Fruit fly (Drosophila melanogaster) whole organism, wandering third instar larva: Measurements from ENCODE around the gene Lipt2.

Experiments used
- CG32264 ChIP-seq: fragments of 200-800 bp; sonication (Bioruptor generic); optimal IDR thresholded peaks from 2 replicates; lab custom pipeline; 2016; ENCODE audit warnings: missing biosample characterization, missing genetic modification characterization
- CG9705 ChIP-seq: fragments of 200-800 bp; sonication (Bioruptor generic); optimal IDR thresholded peaks from 2 replicates; lab custom pipeline; 2018; ENCODE audit warnings: missing biosample characterization, mild to moderate bottlenecking, missing genetic modification characterization
- CrebA ChIP-seq: fragments of 200-800 bp; sonication (Bioruptor generic); optimal IDR thresholded peaks from 2 replicates; lab custom pipeline; 2016; ENCODE audit warnings: missing biosample characterization, mild to moderate bottlenecking, missing genetic modification characterization, borderline replicate concordance
- Dif ChIP-seq: fragments of 200-275, 200-300 bp; sonication (Bioruptor generic); optimal IDR thresholded peaks from 2 replicates; lab custom pipeline; 2018; ENCODE audit warnings: missing biosample characterization, missing genetic modification characterization; ENCODE audit not compliant: partially characterized antibody
- HLH106 ChIP-seq: fragments of 200-800 bp; optimal IDR thresholded peaks from 3 replicates; lab custom pipeline; 2019; ENCODE audit warnings: missing biosample characterization, mild to moderate bottlenecking, missing genetic modification characterization, moderate library complexity
- Hnf4 ChIP-seq: fragments of 200-800 bp; sonication (Bioruptor generic); optimal IDR thresholded peaks from 2 replicates; lab custom pipeline; 2016; ENCODE audit warnings: missing biosample characterization, mild to moderate bottlenecking, missing genetic modification characterization
- Hr78 ChIP-seq: fragments of >200 bp; optimal IDR thresholded peaks from 2 replicates; lab custom pipeline; 2017; ENCODE audit warnings: missing biosample characterization, missing genetic modification characterization
- Hr83 ChIP-seq: fragments of 200-300 bp; sonication (Bioruptor generic); optimal IDR thresholded peaks from 2 replicates; lab custom pipeline; 2016; ENCODE audit warnings: missing biosample characterization, mild to moderate bottlenecking, missing genetic modification characterization, moderate library complexity; ENCODE audit not compliant: poor library complexity, severe bottlenecking
- Jra ChIP-seq: sonication (Bioruptor generic); optimal IDR thresholded peaks from 2 replicates; lab custom pipeline; 2016; ENCODE audit warnings: missing biosample characterization, missing genetic modification characterization
- Mio ChIP-seq: sonication (Bioruptor generic); optimal IDR thresholded peaks from 2 replicates; lab custom pipeline; 2016; ENCODE audit warnings: missing biosample characterization, missing genetic modification characterization
- Myc ChIP-seq: fragments of >200 bp; optimal IDR thresholded peaks from 2 replicates; lab custom pipeline; 2017
- N ChIP-seq: fragments of >200 bp; optimal IDR thresholded peaks from 2 replicates; lab custom pipeline; 2018; ENCODE audit warnings: missing biosample characterization, missing external identifiers, missing genetic modification characterization
- OdsH ChIP-seq: fragments of 200-800 bp; sonication (Bioruptor generic); optimal IDR thresholded peaks from 2 replicates; lab custom pipeline; 2016; ENCODE audit warnings: missing biosample characterization, mild to moderate bottlenecking, missing genetic modification characterization
- Rel ChIP-seq, 2 experiments: fragments of 200-800 bp; sonication (Bioruptor generic) in 1 of 2; optimal IDR thresholded peaks; 2 replicates in 1 of 2; 3 replicates in 1 of 2; lab custom pipeline; 2016 to 2019; ENCODE audit warnings: mild to moderate bottlenecking in 2 of 2, missing biosample characterization in 2 of 2, missing genetic modification characterization in 2 of 2, moderate library complexity in 1 of 2
- Sp1 ChIP-seq: fragments of 200-800 bp; sonication (Bioruptor generic); optimal IDR thresholded peaks from 3 replicates; lab custom pipeline; 2019; ENCODE audit warnings: missing biosample characterization, mild to moderate bottlenecking, missing genetic modification characterization, moderate library complexity
- Vsx2 ChIP-seq: fragments of 200-300, 225-300 bp; sonication (Bioruptor generic); optimal IDR thresholded peaks from 2 replicates; lab custom pipeline; 2018; ENCODE audit warnings: missing biosample characterization, missing genetic modification characterization; ENCODE audit not compliant: partially characterized antibody
- brk ChIP-seq: fragments of 200-800 bp; sonication (Bioruptor generic); optimal IDR thresholded peaks from 2 replicates; lab custom pipeline; 2016; ENCODE audit warnings: missing biosample characterization, mild to moderate bottlenecking, missing genetic modification characterization
- dl ChIP-seq, 2 experiments: fragments of 175-275, 200-275 bp in 1 of 2; fragments of 200-275 bp in 1 of 2; sonication (Bioruptor generic); optimal IDR thresholded peaks; lab custom pipeline; 2018; ENCODE audit warnings: mild to moderate bottlenecking in 2 of 2, missing biosample characterization in 2 of 2, missing genetic modification characterization in 2 of 2, moderate library complexity in 2 of 2; ENCODE audit not compliant: partially characterized antibody in 2 of 2, insufficient read depth in 1 of 2
- dmrt93B ChIP-seq: fragments of 200-800 bp; sonication (Bioruptor generic); optimal IDR thresholded peaks from 2 replicates; lab custom pipeline; 2018; ENCODE audit warnings: missing biosample characterization, mild to moderate bottlenecking, missing genetic modification characterization
- dsf ChIP-seq: sonication (Bioruptor generic); optimal IDR thresholded peaks from 2 replicates; lab custom pipeline; 2016; ENCODE audit warnings: missing biosample characterization, missing genetic modification characterization, borderline replicate concordance
- foxo ChIP-seq, 2 experiments: fragments of 200-800 bp; sonication (Bioruptor generic); optimal IDR thresholded peaks; 2 replicates in 1 of 2; 3 replicates in 1 of 2; lab custom pipeline; 2016 to 2017; ENCODE audit warnings: missing biosample characterization in 2 of 2, missing genetic modification characterization in 2 of 2
- fru ChIP-seq: fragments of 200-800 bp; sonication (Bioruptor generic); optimal IDR thresholded peaks from 3 replicates; lab custom pipeline; 2016; ENCODE audit warnings: missing biosample characterization, mild to moderate bottlenecking, missing genetic modification characterization
- h ChIP-seq: fragments of 200-800 bp; sonication (Bioruptor generic); optimal IDR thresholded peaks from 3 replicates; lab custom pipeline; 2016; ENCODE audit warnings: missing biosample characterization, mild to moderate bottlenecking, missing genetic modification characterization
- jim ChIP-seq: fragments of 175-275, 200-325 bp; sonication (Bioruptor generic); optimal IDR thresholded peaks from 2 replicates; lab custom pipeline; 2016; ENCODE audit warnings: missing biosample characterization, mild to moderate bottlenecking, missing genetic modification characterization
- lola ChIP-seq: fragments of >200 bp; optimal IDR thresholded peaks from 2 replicates; lab custom pipeline; 2017; ENCODE audit warnings: missing biosample characterization, missing genetic modification characterization
- pan ChIP-seq: fragments of >200 bp; optimal IDR thresholded peaks from 2 replicates; lab custom pipeline; 2017
- psq ChIP-seq: fragments of 200-800 bp; sonication (Bioruptor generic); optimal IDR thresholded peaks from 3 replicates; lab custom pipeline; 2017; ENCODE audit warnings: missing biosample characterization, mild to moderate bottlenecking, missing genetic modification characterization, moderate library complexity
- rgr ChIP-seq: fragments of 200-800 bp; sonication (Bioruptor generic); optimal IDR thresholded peaks from 3 replicates; lab custom pipeline; 2016; ENCODE audit warnings: missing biosample characterization, mild to moderate bottlenecking, missing genetic modification characterization
- sage ChIP-seq: fragments of 200-800 bp; sonication (Bioruptor generic); optimal IDR thresholded peaks from 2 replicates; lab custom pipeline; 2016; ENCODE audit warnings: missing biosample characterization, mild to moderate bottlenecking, missing genetic modification characterization
- sv ChIP-seq: fragments of 200-800 bp; sonication (Bioruptor generic); optimal IDR thresholded peaks from 3 replicates; lab custom pipeline; 2016; ENCODE audit warnings: missing biosample characterization, missing genetic modification characterization
- tai ChIP-seq: sonication (Bioruptor generic); optimal IDR thresholded peaks from 2 replicates; lab custom pipeline; 2016; ENCODE audit warnings: missing biosample characterization, missing genetic modification characterization
- usp ChIP-seq: fragments of >200 bp; optimal IDR thresholded peaks from 2 replicates; lab custom pipeline; 2017; ENCODE audit warnings: missing biosample characterization, missing genetic modification characterization
- woc ChIP-seq: sonication (Bioruptor generic); optimal IDR thresholded peaks from 2 replicates; lab custom pipeline; 2016; ENCODE audit warnings: missing biosample characterization, mild to moderate bottlenecking, missing genetic modification characterization

Gene Lipt2

DNA sequence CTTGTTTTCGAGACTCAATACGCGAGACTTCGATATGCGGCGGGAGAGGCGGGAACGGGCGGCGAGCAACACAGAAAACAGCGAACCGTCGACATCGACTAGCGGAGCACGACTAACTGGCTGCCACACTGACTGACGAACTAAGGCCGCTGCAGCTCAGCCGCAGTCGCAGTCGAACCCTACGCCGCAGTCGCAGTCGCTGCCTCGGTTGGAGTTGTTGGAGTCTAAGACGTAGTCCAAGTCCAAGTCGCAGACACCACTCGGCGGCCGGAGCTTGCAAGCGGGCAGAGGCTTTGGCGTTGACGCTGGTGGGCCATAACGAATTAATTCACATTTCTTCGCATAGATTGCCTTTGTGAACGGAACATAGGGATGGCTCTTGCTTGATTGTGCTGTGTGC, 13.6 kb upstream of the Lipt2 start:
- TF ChIP-seq sv (no peak), Hr83 (no peak), jim (GFP tag; lab: Kevin White, UChicago) (no peak), sage (GFP tag; lab: Kevin White, UChicago) (no peak), pan (no peak), Rel (GFP tag; optimal IDR thresholded peaks at IDR 0.05; lab: Kevin White, UChicago) (no peak), Rel (tag; optimal IDR thresholded peaks at IDR 0.05; lab: Kevin White, UChicago) (no peak), CG32264 (GFP tag; lab: Kevin White, UChicago) (no peak), dsf (GFP tag; lab: Kevin White, UChicago) (no peak), Mio (GFP tag; lab: Kevin White, UChicago) (no peak), Hnf4 (GFP tag; lab: Kevin White, UChicago) (no peak), rgr (GFP tag; lab: Kevin White, UChicago) (no peak), usp (GFP tag; lab: Kevin White, UChicago) (no peak), dl (GFP tag; optimal IDR thresholded peaks at IDR 0.05; lab: Kevin White, UChicago; ENCODE audit: insufficient read depth in 1 of 2, partially characterized antibody in 2 of 2) (no peak), Vsx2 (no peak), psq (GFP tag; lab: Kevin White, UChicago) (no peak), brk (no peak), CG9705 (GFP tag; lab: Kevin White, UChicago) (no peak), N (GFP tag; lab: Kevin White, UChicago) (no peak), CrebA (no peak)

DNA sequence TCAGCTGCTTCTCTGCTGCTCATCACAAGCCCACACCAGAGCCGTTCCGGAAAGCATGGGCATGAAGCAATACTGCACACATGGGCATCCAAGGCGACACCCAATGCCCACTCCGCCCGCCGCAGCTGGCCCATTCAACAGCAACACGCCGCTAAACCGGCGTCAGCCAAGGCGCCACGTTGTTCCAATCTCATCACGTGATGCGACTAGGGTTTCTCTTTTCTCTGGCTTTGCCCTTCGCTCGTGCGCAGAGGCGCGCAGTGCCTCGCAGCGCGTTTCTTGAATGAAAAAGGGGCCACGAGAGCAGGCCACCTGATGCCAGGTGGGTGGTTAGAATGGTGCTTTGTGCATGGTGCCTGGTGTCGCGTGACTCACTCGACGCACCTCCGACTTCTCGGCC, 12.1 kb upstream of the Lipt2 start:
- TF ChIP-seq foxo (GFP tag; optimal IDR thresholded peaks at IDR 0.05; lab: Kevin White, UChicago) (no peak), sv (no peak), OdsH (GFP tag; lab: Kevin White, UChicago) (no peak), Dif (GFP tag; lab: Kevin White, UChicago) (no peak), CrebA (no peak), Hnf4 (GFP tag; lab: Kevin White, UChicago) (no peak), h (no peak), Jra (GFP tag; lab: Kevin White, UChicago) (no peak), tai (GFP tag; lab: Kevin White, UChicago) (no peak), Mio (GFP tag; lab: Kevin White, UChicago) (no peak), pan (no peak), dmrt93B (GFP tag; lab: Kevin White, UChicago) (no peak), lola (GFP tag; lab: Kevin White, UChicago) (no peak), Myc (lab: Kevin White, UChicago) (no peak), fru (GFP tag; lab: Kevin White, UChicago) (no peak), Hr83 (no peak), N (GFP tag; lab: Kevin White, UChicago) (no peak), Sp1 (GFP tag; lab: Kevin White, UChicago) (no peak), dl (GFP tag; optimal IDR thresholded peaks at IDR 0.05; lab: Kevin White, UChicago; ENCODE audit: insufficient read depth in 1 of 2, partially characterized antibody in 2 of 2) (no peak)

DNA sequence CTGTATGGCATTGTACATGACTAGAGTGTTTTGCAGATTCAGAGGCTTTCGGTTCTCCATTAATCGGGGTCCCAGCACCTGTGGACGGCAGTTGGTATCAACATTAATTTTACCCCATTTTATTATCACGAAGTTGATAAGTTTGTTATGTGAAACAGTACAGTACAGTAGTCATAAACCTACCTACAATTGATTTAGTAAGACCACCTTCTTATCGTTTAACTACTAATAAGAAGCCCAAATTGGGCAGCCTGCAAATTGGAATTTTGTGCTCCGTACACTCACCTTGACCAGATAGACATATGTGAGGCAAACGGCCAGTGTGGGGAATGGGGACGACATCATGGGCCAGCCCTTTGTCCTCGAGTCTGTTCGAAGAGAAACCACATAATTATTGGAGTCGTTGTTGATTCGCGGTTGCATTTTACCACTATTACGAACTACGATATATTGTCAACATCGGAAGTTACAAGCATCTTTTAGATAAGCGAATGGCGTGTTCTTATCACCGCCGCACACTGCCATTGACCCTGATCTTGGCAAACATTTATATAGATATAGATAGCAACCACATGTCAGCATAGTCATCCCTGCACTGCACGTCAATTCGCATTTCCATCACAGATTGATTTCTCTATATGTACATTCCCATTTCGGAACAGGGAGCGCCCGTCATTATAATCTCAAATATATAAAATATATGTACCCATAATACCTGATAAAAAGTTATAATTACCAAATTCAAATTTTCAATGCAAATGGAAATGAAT, 9.5 kb upstream of the Lipt2 start:
- TF ChIP-seq sv (no peak), woc (GFP tag; lab: Kevin White, UChicago) (no peak), N (GFP tag; lab: Kevin White, UChicago) (no peak), Dif (GFP tag; lab: Kevin White, UChicago) (no peak), fru (GFP tag; lab: Kevin White, UChicago) (no peak), dmrt93B (GFP tag; lab: Kevin White, UChicago) (no peak), CG9705 (GFP tag; lab: Kevin White, UChicago) (no peak), Rel (GFP tag; optimal IDR thresholded peaks at IDR 0.05; lab: Kevin White, UChicago) (no peak), Rel (tag; optimal IDR thresholded peaks at IDR 0.05; lab: Kevin White, UChicago) (peak; percentile 50), lola (GFP tag; lab: Kevin White, UChicago) (no peak), HLH106 (tag; lab: Kevin White, UChicago) (no peak), rgr (GFP tag; lab: Kevin White, UChicago) (peak; percentile 56), Hr78 (GFP tag; lab: Kevin White, UChicago) (no peak), Vsx2 (no peak)
